Fruit fly (Drosophila melanogaster): Measurements from ENCODE around the gene CG14143.
A peak's percentile ranks its signal among the peaks of the same experiment; 100 is the strongest.

CG14143 gene

dm6 chr3L:11096195-11096908 lies 38.4 kb upstream of the CG14143 start, which contains the start of the genes CG46439, Iyd and CG33947 (continued):
- TF ChIP-seq CG4707 (GFP tag; optimal IDR thresholded peaks at IDR 0.05) = no peak
- TF ChIP-seq vnd (GFP tag; IDR thresholded peaks at IDR 0.05; ENCODE audit: partially characterized antibody) = no peak
- TF ChIP-seq CG14860 (GFP tag; IDR thresholded peaks at IDR 0.05; ENCODE audit: partially characterized antibody) = no peak
- no peak for TF ChIP-seq odd (GFP tag; optimal IDR thresholded peaks at IDR 0.05)
- no peak for TF ChIP-seq cg (GFP tag; optimal IDR thresholded peaks at IDR 0.05)
- peak; percentile 9 for TF ChIP-seq Asciz (GFP tag; optimal IDR thresholded peaks at IDR 0.05)
- peak in 1 of 2 experiments; percentile 68 for TF ChIP-seq Eip74EF (GFP tag; optimal IDR thresholded peaks at IDR 0.05)
- no peak for TF ChIP-seq Nf-YB (GFP tag; optimal IDR thresholded peaks at IDR 0.05)
- no peak for TF ChIP-seq dm (GFP tag; optimal IDR thresholded peaks at IDR 0.05)
- TF ChIP-seq nerfin-2 (GFP tag; IDR thresholded peaks at IDR 0.05; ENCODE audit: partially characterized antibody) = no peak
- no peak for TF ChIP-seq CG6175 (GFP tag; IDR thresholded peaks at IDR 0.05)
- TF ChIP-seq CG3995 (GFP tag; optimal IDR thresholded peaks at IDR 0.05) = peak; percentile 2
- TF ChIP-seq zfh2 (GFP tag; optimal IDR thresholded peaks at IDR 0.05) = peak; percentile 22
- no peak for TF ChIP-seq CG4328 (GFP tag; optimal IDR thresholded peaks at IDR 0.05)
- TF ChIP-seq Spps (tag; optimal IDR thresholded peaks at IDR 0.05) = no peak
- TF ChIP-seq CG11456 (GFP tag; IDR thresholded peaks at IDR 0.05) = no peak
- no peak for TF ChIP-seq CG7372 (GFP tag; IDR thresholded peaks at IDR 0.05)
- TF ChIP-seq CG13287 (GFP tag; IDR thresholded peaks at IDR 0.05; ENCODE audit: partially characterized antibody) = peak; percentile 50
- TF ChIP-seq ewg (GFP tag; optimal IDR thresholded peaks at IDR 0.05) = no peak
- 0 out of 2 replicates have a peak, but pooled peaks have one; percentile 28 for TF ChIP-seq Rfx (GFP tag; IDR thresholded peaks at IDR 0.05)
- no peak for TF ChIP-seq CG30431 (GFP tag; optimal IDR thresholded peaks at IDR 0.05)
- TF ChIP-seq CG11696 (GFP tag; IDR thresholded peaks at IDR 0.05) = no peak
- TF ChIP-seq CG31388 (GFP tag; optimal IDR thresholded peaks at IDR 0.05) = no peak
- TF ChIP-seq sna (GFP tag; IDR thresholded peaks at IDR 0.05; ENCODE audit: partially characterized antibody) = peak; percentile 54
- TF ChIP-seq CG9797 (GFP tag; optimal IDR thresholded peaks at IDR 0.05) = peak; percentile 32
- peak; percentile 24 for TF ChIP-seq Elba2 (GFP tag; optimal IDR thresholded peaks at IDR 0.05)
- peak; percentile 95 for TF ChIP-seq CG10267 (tag; optimal IDR thresholded peaks at IDR 0.05)
- TF ChIP-seq stwl (tag; optimal IDR thresholded peaks at IDR 0.05) = peak; percentile 70
- TF ChIP-seq ac (GFP tag; optimal IDR thresholded peaks at IDR 0.05) = no peak
- TF ChIP-seq danr (GFP tag; IDR thresholded peaks at IDR 0.05) = no peak
- no peak for TF ChIP-seq run (tag; optimal IDR thresholded peaks at IDR 0.05)
- no peak for TF ChIP-seq CG13894 (tag; optimal IDR thresholded peaks at IDR 0.05)
- TF ChIP-seq CG17361 (GFP tag; IDR thresholded peaks at IDR 0.05) = 0 out of 3 replicates have a peak, but pooled peaks have one; percentile 17
- TF ChIP-seq YL-1 (GFP tag; optimal IDR thresholded peaks at IDR 0.05) = no peak
- no peak for TF ChIP-seq dmrt99B (tag; optimal IDR thresholded peaks at IDR 0.05)
- TF ChIP-seq Trl (optimal IDR thresholded peaks at IDR 0.05) = peak; percentile 89 to 92
- peak; percentile 60 for TF ChIP-seq Trl (GFP tag; optimal IDR thresholded peaks at IDR 0.05)
- TF ChIP-seq CG13123 (GFP tag; optimal IDR thresholded peaks at IDR 0.05) = no peak
- peak in 1 of 2 experiments; percentile 87 for TF ChIP-seq Pdp1 (GFP tag; optimal IDR thresholded peaks at IDR 0.05)
- TF ChIP-seq CG1603 (tag; optimal IDR thresholded peaks at IDR 0.05) = no peak
- TF ChIP-seq CG8924 (tag; optimal IDR thresholded peaks at IDR 0.05) = no peak
- no peak for TF ChIP-seq Hmr (GFP tag; optimal IDR thresholded peaks at IDR 0.05)
- no peak for TF ChIP-seq crc (GFP tag; optimal IDR thresholded peaks at IDR 0.05)
- no peak for TF ChIP-seq Mad (GFP tag; optimal IDR thresholded peaks at IDR 0.05)
- TF ChIP-seq CG11723 (GFP tag; optimal IDR thresholded peaks at IDR 0.05) = no peak
- TF ChIP-seq Hey (tag; optimal IDR thresholded peaks at IDR 0.05) = no peak
- no peak for TF ChIP-seq cato (GFP tag; optimal IDR thresholded peaks at IDR 0.05; ENCODE audit: borderline replicate concordance)
- no peak for TF ChIP-seq Hr39 (optimal IDR thresholded peaks at IDR 0.05)
- TF ChIP-seq Camta (GFP tag; optimal IDR thresholded peaks at IDR 0.05) = no peak

Data from whole organism, embryonic.